Fruit fly (Drosophila melanogaster): ENCODE data around the gene CG7872.

Gene CG7872

dm6 chrX:15594230-15594857, 16.3 kb downstream of the CG7872 start (continued):
- no peak for TF ChIP-seq chm (GFP tag; IDR thresholded peaks at IDR 0.05)
- peak; percentile 51; the same call in 1 of the 2 replicates for TF ChIP-seq CG9215 (GFP tag; IDR thresholded peaks at IDR 0.05)
- TF ChIP-seq CG18476 (GFP tag; optimal IDR thresholded peaks at IDR 0.05), result no peak
- TF ChIP-seq fru (optimal IDR thresholded peaks at IDR 0.05), result no peak
- TF ChIP-seq Aef1 (GFP tag; IDR thresholded peaks at IDR 0.05), result peak; percentile 51
- TF ChIP-seq Ada2b (GFP tag; IDR thresholded peaks at IDR 0.05), result no peak
- no peak for TF ChIP-seq CG2120 (GFP tag; optimal IDR thresholded peaks at IDR 0.05)
- TF ChIP-seq CG2712 (tag; optimal IDR thresholded peaks at IDR 0.05), result peak; percentile 41
- peak; percentile 74 for TF ChIP-seq Dbx (GFP tag; IDR thresholded peaks at IDR 0.05)
- no peak for TF ChIP-seq CG7928 (GFP tag; optimal IDR thresholded peaks at IDR 0.05)
- no peak for TF ChIP-seq CG4282 (GFP tag; optimal IDR thresholded peaks at IDR 0.05)
- 0 out of 2 replicates have a peak, but pooled peaks have one; percentile 15 for TF ChIP-seq ssp (GFP tag; IDR thresholded peaks at IDR 0.05)
- no peak for TF ChIP-seq gce (GFP tag; IDR thresholded peaks at IDR 0.05)
- peak; percentile 93 for TF ChIP-seq CG11504 (tag; optimal IDR thresholded peaks at IDR 0.05)
- TF ChIP-seq CG10147 (GFP tag; optimal IDR thresholded peaks at IDR 0.05), result no peak
- peak; percentile 23 for TF ChIP-seq CG30403 (GFP tag; optimal IDR thresholded peaks at IDR 0.05)
- no peak for TF ChIP-seq CG12659 (GFP tag; optimal IDR thresholded peaks at IDR 0.05)
- TF ChIP-seq eyg (GFP tag; optimal IDR thresholded peaks at IDR 0.05), result no peak
- no peak for TF ChIP-seq lov (optimal IDR thresholded peaks at IDR 0.05)
- TF ChIP-seq lov (GFP tag; IDR thresholded peaks at IDR 0.05), result no peak
- TF ChIP-seq CG17912 (GFP tag; optimal IDR thresholded peaks at IDR 0.05), result no peak
- TF ChIP-seq gcm2 (GFP tag; optimal IDR thresholded peaks at IDR 0.05), result no peak
- TF ChIP-seq Bgb (GFP tag; IDR thresholded peaks at IDR 0.05; ENCODE audit: partially characterized antibody), result peak; percentile 71
- TF ChIP-seq CG6765 (GFP tag; optimal IDR thresholded peaks at IDR 0.05), result no peak
- no peak for TF ChIP-seq CG13424 (tag; optimal IDR thresholded peaks at IDR 0.05)
- TF ChIP-seq Sox100B (GFP tag; optimal IDR thresholded peaks at IDR 0.05), result no peak
- no peak for TF ChIP-seq CG13123 (GFP tag; optimal IDR thresholded peaks at IDR 0.05)
- peak; percentile 73 for TF ChIP-seq Mrtf (GFP tag; IDR thresholded peaks at IDR 0.05)
- TF ChIP-seq Adf1 (GFP tag; IDR thresholded peaks at IDR 0.05), result no peak
- TF ChIP-seq unc-4 (GFP tag; IDR thresholded peaks at IDR 0.05; ENCODE audit: partially characterized antibody), result 0 out of 2 replicates have a peak, but pooled peaks have one; percentile 34
- peak; percentile 94 for TF ChIP-seq CG11456 (GFP tag; IDR thresholded peaks at IDR 0.05)
- no peak for TF ChIP-seq Dref (GFP tag; IDR thresholded peaks at IDR 0.05)
- peak; percentile 51 for TF ChIP-seq twi (tag; optimal IDR thresholded peaks at IDR 0.05)
- TF ChIP-seq CG4707 (GFP tag; optimal IDR thresholded peaks at IDR 0.05), result no peak
- no peak for TF ChIP-seq Dip3 (GFP tag; optimal IDR thresholded peaks at IDR 0.05)
- TF ChIP-seq D (optimal IDR thresholded peaks at IDR 0.05), result no peak
- TF ChIP-seq D (GFP tag; optimal IDR thresholded peaks at IDR 0.05), result no peak
- no peak for TF ChIP-seq BtbVII (GFP tag; optimal IDR thresholded peaks at IDR 0.05)
- TF ChIP-seq CG31365 (tag; optimal IDR thresholded peaks at IDR 0.05), result no peak
- peak; percentile 73 for TF ChIP-seq Ptx1 (GFP tag; IDR thresholded peaks at IDR 0.05)
- peak; percentile 50; the same call in 1 of the 2 replicates for TF ChIP-seq CG17328 (GFP tag; IDR thresholded peaks at IDR 0.05)
- TF ChIP-seq ind (GFP tag; optimal IDR thresholded peaks at IDR 0.05), result peak; percentile 5
- no peak for TF ChIP-seq toy (GFP tag; IDR thresholded peaks at IDR 0.05)
- TF ChIP-seq HLH3B (GFP tag; IDR thresholded peaks at IDR 0.05), result peak; percentile 49
- TF ChIP-seq CG4617 (GFP tag; optimal IDR thresholded peaks at IDR 0.05; ENCODE audit: borderline replicate concordance), result no peak
- no peak for TF ChIP-seq CG8924 (tag; optimal IDR thresholded peaks at IDR 0.05)
- no peak for TF ChIP-seq eve (GFP tag; optimal IDR thresholded peaks at IDR 0.05)
- TF ChIP-seq Taf1 (GFP tag; IDR thresholded peaks at IDR 0.05), result peak; percentile 34; the same call in 1 of the 2 replicates
- TF ChIP-seq Mes4 (GFP tag; optimal IDR thresholded peaks at IDR 0.05), result no peak
- TF ChIP-seq CG4820 (GFP tag; optimal IDR thresholded peaks at IDR 0.05), result peak; percentile 1
- TF ChIP-seq ATbp (GFP tag; optimal IDR thresholded peaks at IDR 0.05), result no peak
- peak; percentile 52 for TF ChIP-seq Sox102F (GFP tag; optimal IDR thresholded peaks at IDR 0.05)

Measured in whole organism, embryonic.